Fruit fly (Drosophila melanogaster) whole organism, embryonic: ENCODE measurements around the gene CG43321.
A peak's percentile ranks its signal among the peaks of the same experiment; 100 is the strongest.

ENCODE experiments used
- Atf6 ChIP-seq: fragments of 200-800 bp; sonication (Bioruptor generic); IDR thresholded peaks from 2 replicates; pipeline ENCODE4 v1.3.6; 2022; ENCODE audit warnings: missing biosample characterization, missing genetic modification characterization
- CG14441 ChIP-seq: fragments of 200-800 bp; sonication (Bioruptor generic); IDR thresholded peaks from 2 replicates; pipeline ENCODE4 v1.3.6; 2022; ENCODE audit warnings: missing biosample characterization, missing genetic modification characterization
- CG14860 ChIP-seq: fragments of 200-800 bp; sonication (Bioruptor generic); IDR thresholded peaks from 3 replicates; pipeline ENCODE4 v1.3.6; 2022; ENCODE audit warnings: missing biosample characterization, missing genetic modification characterization; ENCODE audit not compliant: partially characterized antibody
- CG15601 ChIP-seq: fragments of 200-800 bp; sonication (Bioruptor generic); optimal IDR thresholded peaks from 3 replicates; lab custom pipeline; 2019; ENCODE audit warnings: missing biosample characterization, mild to moderate bottlenecking, missing genetic modification characterization, moderate library complexity
- CG16863 ChIP-seq: fragments of 200-800 bp; sonication (Bioruptor generic); optimal IDR thresholded peaks from 3 replicates; lab custom pipeline; 2016; ENCODE audit warnings: missing biosample characterization, missing genetic modification characterization
- CG17385 ChIP-seq: fragments of 200-800 bp; sonication (Bioruptor generic); optimal IDR thresholded peaks from 3 replicates; lab custom pipeline; 2018; ENCODE audit warnings: missing biosample characterization, mild to moderate bottlenecking, missing genetic modification characterization
- CG17912 ChIP-seq: fragments of 200-800 bp; sonication (Bioruptor generic); optimal IDR thresholded peaks from 2 replicates; lab custom pipeline; 2018; ENCODE audit warnings: missing biosample characterization, mild to moderate bottlenecking, missing genetic modification characterization
- CG18619 ChIP-seq: fragments of 200-800 bp; sonication (Bioruptor generic); optimal IDR thresholded peaks from 3 replicates; lab custom pipeline; 2017; ENCODE audit warnings: missing biosample characterization, mild to moderate bottlenecking, missing genetic modification characterization
- CG2129 ChIP-seq: fragments of 200-800 bp; sonication (Bioruptor generic); IDR thresholded peaks from 2 replicates; pipeline ENCODE4 v1.3.6; 2022; ENCODE audit warnings: missing biosample characterization, missing genetic modification characterization; ENCODE audit not compliant: partially characterized antibody
- CG32772 ChIP-seq: fragments of 200-800 bp; sonication (Bioruptor generic); IDR thresholded peaks from 2 replicates; pipeline ENCODE4 v1.3.6; 2022; ENCODE audit warnings: missing biosample characterization, missing genetic modification characterization
- CG42726 ChIP-seq: fragments of 200-800 bp; sonication (Bioruptor generic); IDR thresholded peaks from 2 replicates; pipeline ENCODE4 v1.3.6; 2022; ENCODE audit warnings: missing biosample characterization, missing genetic modification characterization; ENCODE audit not compliant: partially characterized antibody
- CG4404 ChIP-seq: fragments of 200-800 bp; sonication (Bioruptor generic); IDR thresholded peaks from 2 replicates; pipeline ENCODE4 v1.3.6; 2022; ENCODE audit warnings: missing biosample characterization, missing genetic modification characterization
- CG4707 ChIP-seq: fragments of 200-800 bp; sonication (Bioruptor generic); optimal IDR thresholded peaks from 2 replicates; lab custom pipeline; 2018; ENCODE audit warnings: missing biosample characterization, mild to moderate bottlenecking, missing genetic modification characterization, moderate library complexity
- CG4854 ChIP-seq: fragments of 200-800 bp; sonication (Bioruptor generic); optimal IDR thresholded peaks from 2 replicates; lab custom pipeline; 2016; ENCODE audit warnings: missing biosample characterization, missing genetic modification characterization, inconsistent platforms
- CG6765 ChIP-seq: fragments of 200-800 bp; sonication (Bioruptor generic); optimal IDR thresholded peaks from 3 replicates; lab custom pipeline; 2017; ENCODE audit warnings: missing biosample characterization, mild to moderate bottlenecking, missing genetic modification characterization
- CG8765 ChIP-seq: fragments of 200-800 bp; sonication (Bioruptor generic); IDR thresholded peaks from 2 replicates; pipeline ENCODE4 v1.3.6; 2022; ENCODE audit warnings: missing biosample characterization, missing genetic modification characterization
- CG9817 ChIP-seq: fragments of 200-800 bp; sonication (Bioruptor generic); optimal IDR thresholded peaks from 2 replicates; lab custom pipeline; 2018; ENCODE audit warnings: missing biosample characterization, mild to moderate bottlenecking, missing genetic modification characterization, moderate library complexity
- Camta ChIP-seq: fragments of 200-800 bp; sonication (Bioruptor generic); optimal IDR thresholded peaks from 2 replicates; lab custom pipeline; 2016; ENCODE audit warnings: missing biosample characterization, missing genetic modification characterization
- Chrac-16 ChIP-seq: fragments of 200-800 bp; sonication (Bioruptor generic); optimal IDR thresholded peaks from 3 replicates; lab custom pipeline; 2016; ENCODE audit warnings: missing biosample characterization, missing genetic modification characterization
- D19B ChIP-seq: fragments of 200-800 bp; sonication (Bioruptor generic); optimal IDR thresholded peaks from 2 replicates; lab custom pipeline; 2017; ENCODE audit warnings: missing biosample characterization, mild to moderate bottlenecking, missing genetic modification characterization
- Ets97D ChIP-seq: fragments of 200-800 bp; sonication (Bioruptor generic); optimal IDR thresholded peaks from 3 replicates; lab custom pipeline; 2016; ENCODE audit warnings: missing biosample characterization, missing genetic modification characterization
- Fer2 ChIP-seq: fragments of 200-800 bp; sonication (Bioruptor generic); optimal IDR thresholded peaks from 2 replicates; lab custom pipeline; 2018; ENCODE audit warnings: missing biosample characterization, mild to moderate bottlenecking, missing genetic modification characterization, moderate library complexity
- Hr39 ChIP-seq: fragments of >200 bp; optimal IDR thresholded peaks from 2 replicates; lab custom pipeline; 2017
- Mrtf ChIP-seq: fragments of 200-800 bp; sonication (Bioruptor generic); IDR thresholded peaks from 3 replicates; pipeline ENCODE4 v1.3.6; 2022; ENCODE audit warnings: missing biosample characterization, missing genetic modification characterization
- Neu2 ChIP-seq: fragments of 200-800 bp; sonication (Bioruptor generic); optimal IDR thresholded peaks from 3 replicates; lab custom pipeline; 2016; ENCODE audit warnings: missing biosample characterization, missing genetic modification characterization, borderline replicate concordance
- Nf-YB ChIP-seq: fragments of 200-800 bp; sonication (Bioruptor generic); optimal IDR thresholded peaks from 3 replicates; lab custom pipeline; 2019; ENCODE audit warnings: missing biosample characterization, mild to moderate bottlenecking, missing genetic modification characterization, moderate library complexity
- Opbp ChIP-seq: fragments of 200-800 bp; sonication (Bioruptor generic); IDR thresholded peaks from 3 replicates; pipeline ENCODE4 v1.3.6; 2022; ENCODE audit warnings: missing biosample characterization, missing genetic modification characterization; ENCODE audit not compliant: partially characterized antibody
- Pdp1 ChIP-seq, 2 experiments: fragments of 200-800 bp; sonication (Bioruptor generic); optimal IDR thresholded peaks; 3 replicates each; lab custom pipeline; 2016; ENCODE audit warnings: missing biosample characterization in 2 of 2, missing genetic modification characterization in 2 of 2, mild to moderate bottlenecking in 1 of 2, moderate library complexity in 1 of 2
- Rx ChIP-seq: fragments of 200-800 bp; sonication (Bioruptor generic); IDR thresholded peaks from 2 replicates; pipeline ENCODE4 v1.3.6; 2022; ENCODE audit warnings: missing biosample characterization, missing genetic modification characterization
- Side ChIP-seq: fragments of 200-800 bp; sonication (Bioruptor generic); optimal IDR thresholded peaks from 2 replicates; lab custom pipeline; 2016; ENCODE audit warnings: missing biosample characterization, missing genetic modification characterization
- YL-1 ChIP-seq: fragments of 200-800 bp; sonication (Bioruptor generic); optimal IDR thresholded peaks from 3 replicates; lab custom pipeline; 2017; ENCODE audit warnings: missing biosample characterization, mild to moderate bottlenecking, missing genetic modification characterization
- dati ChIP-seq: fragments of 200-800 bp; sonication (Bioruptor generic); IDR thresholded peaks from 2 replicates; pipeline ENCODE4 v1.3.6; 2022; ENCODE audit warnings: missing biosample characterization, missing genetic modification characterization
- dmrt11E ChIP-seq: fragments of 200-800 bp; sonication (Bioruptor generic); optimal IDR thresholded peaks from 3 replicates; lab custom pipeline; 2018; ENCODE audit warnings: missing biosample characterization, mild to moderate bottlenecking, missing genetic modification characterization, moderate library complexity
- dpn ChIP-seq, 2 experiments: fragments of 200-800 bp; sonication (Bioruptor generic); optimal IDR thresholded peaks; 3 replicates each; lab custom pipeline; 2016; ENCODE audit warnings: missing biosample characterization in 2 of 2, missing genetic modification characterization in 2 of 2
- en ChIP-seq: fragments of 200-800 bp; sonication (Bioruptor generic); optimal IDR thresholded peaks from 2 replicates; lab custom pipeline; 2016; ENCODE audit warnings: missing biosample characterization, missing genetic modification characterization
- fd102C ChIP-seq: fragments of 200-800 bp; sonication (Bioruptor generic); optimal IDR thresholded peaks from 2 replicates; lab custom pipeline; 2018; ENCODE audit warnings: missing biosample characterization, mild to moderate bottlenecking, missing genetic modification characterization, moderate library complexity
- fd64A ChIP-seq: fragments of 200-800 bp; sonication (Bioruptor generic); optimal IDR thresholded peaks from 3 replicates; lab custom pipeline; 2018; ENCODE audit warnings: missing biosample characterization, mild to moderate bottlenecking, missing genetic modification characterization
- gce ChIP-seq: fragments of 200-800 bp; sonication (Bioruptor generic); IDR thresholded peaks from 3 replicates; pipeline ENCODE4 v1.3.6; 2022; ENCODE audit warnings: missing biosample characterization, missing genetic modification characterization
- insv ChIP-seq, 2 experiments: fragments of 200-800 bp; sonication (Bioruptor generic); optimal IDR thresholded peaks; 3 replicates each; lab custom pipeline; 2016 to 2018; ENCODE audit warnings: missing biosample characterization in 2 of 2, missing genetic modification characterization in 2 of 2
- inv ChIP-seq: fragments of 200-800 bp; sonication (Bioruptor generic); IDR thresholded peaks from 2 replicates; pipeline ENCODE4 v1.3.6; 2022; ENCODE audit warnings: missing biosample characterization, missing genetic modification characterization; ENCODE audit not compliant: partially characterized antibody
- nerfin-1 ChIP-seq: fragments of 200-800 bp; sonication (Bioruptor generic); optimal IDR thresholded peaks from 3 replicates; lab custom pipeline; 2019; ENCODE audit warnings: missing biosample characterization, mild to moderate bottlenecking, missing genetic modification characterization, moderate library complexity
- org-1 ChIP-seq: fragments of 200-800 bp; sonication (Bioruptor generic); optimal IDR thresholded peaks from 2 replicates; lab custom pipeline; 2017; ENCODE audit warnings: missing biosample characterization, missing genetic modification characterization
- phol ChIP-seq: fragments of 200-800 bp; sonication (Bioruptor generic); optimal IDR thresholded peaks from 3 replicates; lab custom pipeline; 2018; ENCODE audit warnings: missing biosample characterization, mild to moderate bottlenecking, missing genetic modification characterization, moderate library complexity
- stc ChIP-seq: fragments of 200-800 bp; sonication (Bioruptor generic); IDR thresholded peaks from 2 replicates; pipeline ENCODE4 v1.3.6; 2022; ENCODE audit warnings: missing biosample characterization, missing genetic modification characterization
- tap ChIP-seq: fragments of 200-800 bp; optimal IDR thresholded peaks from 3 replicates; lab custom pipeline; 2019; ENCODE audit warnings: missing biosample characterization, mild to moderate bottlenecking, missing genetic modification characterization, moderate library complexity
- tna ChIP-seq: fragments of 200-800 bp; sonication (Bioruptor generic); IDR thresholded peaks from 2 replicates; pipeline ENCODE4 v1.3.6; 2022; ENCODE audit warnings: missing biosample characterization, missing genetic modification characterization; ENCODE audit not compliant: partially characterized antibody
- trem ChIP-seq: fragments of 200-800 bp; optimal IDR thresholded peaks from 3 replicates; lab custom pipeline; 2019; ENCODE audit warnings: missing biosample characterization, mild to moderate bottlenecking, missing genetic modification characterization, moderate library complexity
- ttk ChIP-seq: fragments of 200-800 bp; sonication (Bioruptor generic); IDR thresholded peaks from 2 replicates; pipeline ENCODE4 v2.1.2; 2022; ENCODE audit warnings: missing biosample characterization, missing genetic modification characterization
- unpg ChIP-seq: fragments of 200-800 bp; sonication (Bioruptor generic); optimal IDR thresholded peaks from 3 replicates; lab custom pipeline; 2018; ENCODE audit warnings: missing biosample characterization, mild to moderate bottlenecking, missing genetic modification characterization, moderate library complexity
- usp ChIP-seq: fragments of >200 bp; optimal IDR thresholded peaks from 2 replicates; lab custom pipeline; 2017; ENCODE audit warnings: missing biosample characterization, missing genetic modification characterization
- zf30C ChIP-seq: fragments of 200-800 bp; sonication (Bioruptor generic); optimal IDR thresholded peaks from 3 replicates; lab custom pipeline; 2018; ENCODE audit warnings: missing biosample characterization, mild to moderate bottlenecking, missing genetic modification characterization

Gene CG43321

dm6 chr2L:6964022-6964434 lies 48.0 kb upstream of the CG43321 start, which contains the start of the genes sip2 and Coprox (continued):
- TF ChIP-seq Pdp1 (GFP tag; optimal IDR thresholded peaks at IDR 0.05; lab: Kevin White, UChicago) = peak in 1 of 2 experiments; percentile 49
- TF ChIP-seq CG4854 = no peak
- TF ChIP-seq CG16863 = no peak
- TF ChIP-seq inv (GFP tag; lab: Robert Waterston, UW) = no peak
- TF ChIP-seq tap (tag; lab: Kevin White, UChicago) = no peak
- peak; percentile 76 for TF ChIP-seq phol (tag; lab: Kevin White, UChicago)
- peak; percentile 31 for TF ChIP-seq D19B (GFP tag; lab: Kevin White, UChicago)
- peak; percentile 77 for TF ChIP-seq dmrt11E (tag; lab: Kevin White, UChicago)
- TF ChIP-seq insv (GFP tag; optimal IDR thresholded peaks at IDR 0.05; lab: Kevin White, UChicago) = peak in 1 of 2 experiments; percentile 27
- TF ChIP-seq nerfin-1 (tag; lab: Kevin White, UChicago) = peak; percentile 69
- TF ChIP-seq YL-1 (GFP tag; lab: Kevin White, UChicago) = peak; percentile 76
- no peak for TF ChIP-seq stc (GFP tag; lab: Robert Waterston, UW)
- 0 out of 2 replicates have a peak, but pooled peaks have one; percentile 46 for TF ChIP-seq CG14441 (GFP tag; lab: Robert Waterston, UW)
- TF ChIP-seq CG9817 (tag; lab: Kevin White, UChicago) = peak; percentile 66
- no peak for TF ChIP-seq CG8765 (GFP tag; lab: Robert Waterston, UW)
- TF ChIP-seq usp = no peak
- no peak for TF ChIP-seq CG42726 (GFP tag; lab: Robert Waterston, UW)
- TF ChIP-seq fd64A (GFP tag; lab: Kevin White, UChicago) = no peak
- peak; percentile 55 for TF ChIP-seq CG32772
- TF ChIP-seq ttk (GFP tag; lab: Robert Waterston, UW) = 0 out of 2 replicates have a peak, but pooled peaks have one; percentile 25
- peak in 1 of 2 experiments; percentile 71 for TF ChIP-seq dpn (GFP tag; optimal IDR thresholded peaks at IDR 0.05; lab: Kevin White, UChicago)
- no peak for TF ChIP-seq org-1 (GFP tag; lab: Kevin White, UChicago)
- TF ChIP-seq Mrtf (GFP tag; lab: Robert Waterston, UW) = no peak; the same call in 2 of the 3 replicates
- no peak for TF ChIP-seq gce (GFP tag; lab: Robert Waterston, UW)
- TF ChIP-seq CG4707 (GFP tag; lab: Kevin White, UChicago) = no peak
- TF ChIP-seq trem (tag; lab: Kevin White, UChicago) = peak; percentile 80
- no peak for TF ChIP-seq Camta (GFP tag; lab: Kevin White, UChicago)
- peak; percentile 60 for TF ChIP-seq Nf-YB (GFP tag; lab: Kevin White, UChicago)
- no peak for TF ChIP-seq tna
- TF ChIP-seq fd102C (GFP tag; lab: Kevin White, UChicago) = no peak
- no peak for TF ChIP-seq CG6765 (GFP tag; lab: Kevin White, UChicago)
- no peak for TF ChIP-seq Rx (GFP tag; lab: Robert Waterston, UW)
- no peak for TF ChIP-seq Ets97D (GFP tag; lab: Kevin White, UChicago)
- TF ChIP-seq zf30C (GFP tag; lab: Kevin White, UChicago) = no peak
- no peak for TF ChIP-seq Neu2 (GFP tag; lab: Kevin White, UChicago)
- TF ChIP-seq Fer2 = peak; percentile 53
- peak; percentile 52; the same call in 1 of the 2 replicates for TF ChIP-seq Atf6
- no peak for TF ChIP-seq Hr39 (lab: Kevin White, UChicago)
- no peak for TF ChIP-seq Side (GFP tag; lab: Kevin White, UChicago)
- no peak for TF ChIP-seq dati (GFP tag; lab: Robert Waterston, UW)
- peak; percentile 78 for TF ChIP-seq unpg (GFP tag; lab: Kevin White, UChicago)
- TF ChIP-seq CG4404 (GFP tag; lab: Robert Waterston, UW) = no peak
- no peak for TF ChIP-seq CG14860
- no peak for TF ChIP-seq en (GFP tag; lab: Kevin White, UChicago)
- peak; percentile 56 for TF ChIP-seq CG18619 (GFP tag; lab: Kevin White, UChicago)
- TF ChIP-seq CG2129 (GFP tag; lab: Robert Waterston, UW) = no peak
- no peak for TF ChIP-seq Opbp (GFP tag; lab: Robert Waterston, UW)
- no peak for TF ChIP-seq CG17912 (GFP tag; lab: Kevin White, UChicago)
- peak; percentile 50 for TF ChIP-seq Chrac-16 (GFP tag; lab: Kevin White, UChicago)
- TF ChIP-seq CG15601 (tag; lab: Kevin White, UChicago) = peak; percentile 78
- peak; percentile 62 for TF ChIP-seq CG17385 (GFP tag; lab: Kevin White, UChicago)
